Worm (Caenorhabditis elegans) whole organism, L1 larva: ENCODE results near the gene bca-1.

ENCODE experiments used
- C04F5.9 ChIP-seq: sonication (generic microtip); optimal IDR thresholded peaks from 2 replicates; lab custom pipeline; 2016; ENCODE audit warnings: missing genetic modification characterization, missing compliant biosample characterization
- C16A3.4 ChIP-seq: fragments of 150-350 bp; optimal IDR thresholded peaks from 2 replicates; lab custom pipeline; 2014; ENCODE audit warnings: missing biosample characterization, missing genetic modification characterization
- Y116A8C.19 ChIP-seq: sonication (generic microtip); optimal IDR thresholded peaks from 2 replicates; lab custom pipeline; 2016; ENCODE audit warnings: missing compliant biosample characterization, missing genetic modification characterization, borderline replicate concordance
- aha-1 ChIP-seq: fragments of 150-350 bp; optimal IDR thresholded peaks from 2 replicates; lab custom pipeline; 2014; ENCODE audit warnings: missing biosample characterization, missing genetic modification characterization
- alr-1 ChIP-seq: fragments of 200-800 bp; sonication (Bioruptor generic); optimal IDR thresholded peaks from 2 replicates; lab custom pipeline; 2018; ENCODE audit warnings: borderline replicate concordance, mild to moderate bottlenecking, missing genetic modification characterization, missing compliant biosample characterization
- ama-1 ChIP-seq: fragments of 150-350 bp; optimal IDR thresholded peaks from 2 replicates; lab custom pipeline; 2014
- blmp-1 ChIP-seq: fragments of 150-350 bp; optimal IDR thresholded peaks from 2 replicates; lab custom pipeline; 2014; ENCODE audit warnings: missing biosample characterization, missing genetic modification characterization
- ceh-63 ChIP-seq: fragments of 200-800 bp; sonication (Bioruptor generic); optimal IDR thresholded peaks from 2 replicates; lab custom pipeline; 2018; ENCODE audit warnings: mild to moderate bottlenecking, missing genetic modification characterization, missing compliant biosample characterization
- ceh-8 ChIP-seq: fragments of 200-800 bp; sonication (Bioruptor generic); optimal IDR thresholded peaks from 2 replicates; lab custom pipeline; 2018; ENCODE audit warnings: mild to moderate bottlenecking, missing genetic modification characterization, moderate library complexity, missing compliant biosample characterization
- ceh-88 ChIP-seq: fragments of 200-800 bp; sonication (Bioruptor generic); IDR thresholded peaks from 2 replicates; pipeline ENCODE4 v1.3.6; 2022; ENCODE audit warnings: missing genetic modification characterization, missing compliant biosample characterization
- ces-1 ChIP-seq: fragments of 150-350 bp; optimal IDR thresholded peaks from 2 replicates; lab custom pipeline; 2014; ENCODE audit warnings: missing biosample characterization, missing genetic modification reagents, missing genetic modification characterization
- dpl-1 ChIP-seq, 3 experiments: fragments of 150-350 bp in 2 of 3; sonication (generic microtip) in 1 of 3; optimal IDR thresholded peaks; 2 replicates each; lab custom pipeline; 2014 to 2017; ENCODE audit warnings: missing biosample characterization in 3 of 3, missing genetic modification characterization in 3 of 3, missing genetic modification reagents in 3 of 3
- dsc-1 ChIP-seq: sonication (generic microtip); optimal IDR thresholded peaks from 2 replicates; lab custom pipeline; 2016; ENCODE audit warnings: mild to moderate bottlenecking, missing genetic modification characterization, missing compliant biosample characterization
- efl-1 ChIP-seq, 4 experiments: fragments of 150-350 bp; optimal IDR thresholded peaks in 3 of 4; peaks in 1 of 4; 1 replicate in 1 of 4; 2 replicates in 3 of 4; lab custom pipeline; 2014; ENCODE audit warnings: missing biosample characterization in 2 of 4, missing genetic modification characterization in 2 of 4, missing genetic modification reagents in 2 of 4
- efl-3 ChIP-seq: fragments of 200-800 bp; sonication (Bioruptor generic); optimal IDR thresholded peaks from 2 replicates; lab custom pipeline; 2018; ENCODE audit warnings: mild to moderate bottlenecking, missing genetic modification characterization, missing compliant biosample characterization
- egl-13 ChIP-seq: sonication (generic microtip); optimal IDR thresholded peaks from 2 replicates; lab custom pipeline; 2016; ENCODE audit warnings: missing genotype, missing genetic modification reagents, missing genetic modification characterization, missing compliant biosample characterization
- elt-2 ChIP-seq: sonication (generic microtip); optimal IDR thresholded peaks from 2 replicates; lab custom pipeline; 2016; ENCODE audit warnings: missing genetic modification characterization, mild to moderate bottlenecking, inconsistent platforms, missing compliant biosample characterization, missing genetic modification reagents
- fkh-10 ChIP-seq: sonication (generic microtip); optimal IDR thresholded peaks from 2 replicates; lab custom pipeline; 2017; ENCODE audit warnings: missing biosample characterization, missing genetic modification reagents, missing genetic modification characterization
- fkh-8 ChIP-seq: sonication (generic microtip); optimal IDR thresholded peaks from 2 replicates; lab custom pipeline; 2016; ENCODE audit warnings: mild to moderate bottlenecking, missing genetic modification characterization, missing compliant biosample characterization
- fos-1 ChIP-seq: fragments of 150-350 bp; optimal IDR thresholded peaks from 2 replicates; lab custom pipeline; 2014; ENCODE audit warnings: missing biosample characterization, missing genetic modification characterization
- hlh-17 ChIP-seq: fragments of 200-800 bp; sonication (Bioruptor generic); optimal IDR thresholded peaks from 2 replicates; lab custom pipeline; 2018; ENCODE audit warnings: missing genetic modification characterization, mild to moderate bottlenecking, missing compliant biosample characterization, moderate library complexity, borderline replicate concordance
- hlh-4 ChIP-seq: sonication (generic microtip); optimal IDR thresholded peaks from 2 replicates; lab custom pipeline; 2016; ENCODE audit warnings: mild to moderate bottlenecking, missing genetic modification characterization, missing compliant biosample characterization
- hpl-2 ChIP-seq: fragments of 150-350 bp; optimal IDR thresholded peaks from 2 replicates; lab custom pipeline; 2014; ENCODE audit warnings: missing biosample characterization, missing genetic modification reagents, missing genetic modification characterization
- irx-1 ChIP-seq: sonication (generic microtip); optimal IDR thresholded peaks from 2 replicates; lab custom pipeline; 2016; ENCODE audit warnings: missing genetic modification characterization, missing compliant biosample characterization
- jun-1 ChIP-seq: fragments of 150-350 bp; optimal IDR thresholded peaks from 2 replicates; lab custom pipeline; 2014; ENCODE audit warnings: missing biosample characterization, missing genetic modification reagents, missing genetic modification characterization
- lin-13 ChIP-seq: fragments of 150-350 bp; optimal IDR thresholded peaks from 2 replicates; lab custom pipeline; 2014; ENCODE audit warnings: missing biosample characterization, missing genetic modification reagents, missing genetic modification characterization
- lin-14 ChIP-seq: fragments of 200-800 bp; sonication (Bioruptor generic); optimal IDR thresholded peaks from 2 replicates; lab custom pipeline; 2018; ENCODE audit warnings: mild to moderate bottlenecking, missing genetic modification characterization, moderate library complexity, missing compliant biosample characterization
- lin-15B ChIP-seq: fragments of 150-350 bp; sonication (generic microtip); optimal IDR thresholded peaks from 3 replicates; lab custom pipeline; 2014; ENCODE audit warnings: missing biosample characterization, missing genetic modification characterization
- lsy-2 ChIP-seq, 2 experiments: fragments of 150-350 bp; optimal IDR thresholded peaks; 2 replicates each; lab custom pipeline; 2014; ENCODE audit warnings: missing biosample characterization in 2 of 2, missing genetic modification characterization in 2 of 2
- mdl-1 ChIP-seq, 2 experiments: fragments of 150-350 bp; optimal IDR thresholded peaks; 2 replicates each; lab custom pipeline; 2014 to 2017; ENCODE audit warnings: missing biosample characterization in 2 of 2, missing genetic modification characterization in 2 of 2, inconsistent platforms in 1 of 2
- mef-2 ChIP-seq: fragments of 150-350 bp; optimal IDR thresholded peaks from 2 replicates; lab custom pipeline; 2014; ENCODE audit warnings: missing biosample characterization, missing genetic modification characterization
- mep-1 ChIP-seq: fragments of 150-350 bp; optimal IDR thresholded peaks from 2 replicates; lab custom pipeline; 2014; ENCODE audit warnings: missing biosample characterization, missing genetic modification characterization
- nhr-19 ChIP-seq: fragments of 200-800 bp; sonication (Bioruptor generic); conservative IDR thresholded peaks from 2 replicates; pipeline ENCODE4 v1.3.6; 2022; ENCODE audit warnings: missing genetic modification characterization, missing compliant biosample characterization
- nhr-237 ChIP-seq: fragments of 150-350 bp; optimal IDR thresholded peaks from 2 replicates; lab custom pipeline; 2014; ENCODE audit warnings: missing biosample characterization, missing genetic modification characterization
- nhr-47 ChIP-seq: sonication (generic microtip); optimal IDR thresholded peaks from 2 replicates; lab custom pipeline; 2016; ENCODE audit warnings: mild to moderate bottlenecking, missing genetic modification characterization, moderate library complexity, missing compliant biosample characterization
- nhr-77 ChIP-seq: fragments of 150-350 bp; optimal IDR thresholded peaks from 2 replicates; lab custom pipeline; 2014; ENCODE audit warnings: missing biosample characterization, missing genetic modification characterization
- nhr-85 ChIP-seq: sonication (generic microtip); peaks from one replicate; lab custom pipeline; 2016; ENCODE audit warnings: missing genetic modification characterization, inconsistent platforms, missing compliant biosample characterization
- nhr-90 ChIP-seq: sonication (generic microtip); optimal IDR thresholded peaks from 2 replicates; lab custom pipeline; 2016; ENCODE audit warnings: mild to moderate bottlenecking, missing genetic modification characterization, missing compliant biosample characterization; ENCODE audit not compliant: poor library complexity
- pqm-1 ChIP-seq: sonication (generic microtip); optimal IDR thresholded peaks from 3 replicates; lab custom pipeline; 2017; ENCODE audit warnings: missing biosample characterization, missing genetic modification characterization
- rnt-1 ChIP-seq: sonication (generic microtip); optimal IDR thresholded peaks from 2 replicates; lab custom pipeline; 2016; ENCODE audit warnings: mild to moderate bottlenecking, missing genetic modification characterization, moderate library complexity, missing compliant biosample characterization
- skn-1 ChIP-seq: fragments of 150-350 bp; optimal IDR thresholded peaks from 2 replicates; lab custom pipeline; 2014; ENCODE audit warnings: missing biosample characterization, missing genetic modification characterization
- snu-23 ChIP-seq: sonication (generic microtip); optimal IDR thresholded peaks from 2 replicates; lab custom pipeline; 2016; ENCODE audit warnings: missing genetic modification characterization, missing compliant biosample characterization
- sox-4 ChIP-seq: sonication (generic microtip); optimal IDR thresholded peaks from 2 replicates; lab custom pipeline; 2016; ENCODE audit warnings: missing genetic modification characterization, missing compliant biosample characterization
- sup-37 ChIP-seq: fragments of 200-800 bp; sonication (Bioruptor generic); optimal IDR thresholded peaks from 2 replicates; lab custom pipeline; 2018; ENCODE audit warnings: mild to moderate bottlenecking, missing genetic modification characterization, missing compliant biosample characterization
- tlp-1 ChIP-seq: fragments of 150-350 bp; optimal IDR thresholded peaks from 2 replicates; lab custom pipeline; 2014; ENCODE audit warnings: missing biosample characterization, missing genetic modification characterization
- unc-98 ChIP-seq: fragments of 200-800 bp; sonication (Bioruptor generic); IDR thresholded peaks from 2 replicates; pipeline ENCODE4 v1.3.6; 2022; ENCODE audit warnings: missing genetic modification characterization, missing compliant biosample characterization
- zag-1 ChIP-seq: fragments of 150-350 bp; optimal IDR thresholded peaks from 2 replicates; lab custom pipeline; 2014; ENCODE audit warnings: missing biosample characterization, missing genetic modification characterization

Gene bca-1

DNA sequence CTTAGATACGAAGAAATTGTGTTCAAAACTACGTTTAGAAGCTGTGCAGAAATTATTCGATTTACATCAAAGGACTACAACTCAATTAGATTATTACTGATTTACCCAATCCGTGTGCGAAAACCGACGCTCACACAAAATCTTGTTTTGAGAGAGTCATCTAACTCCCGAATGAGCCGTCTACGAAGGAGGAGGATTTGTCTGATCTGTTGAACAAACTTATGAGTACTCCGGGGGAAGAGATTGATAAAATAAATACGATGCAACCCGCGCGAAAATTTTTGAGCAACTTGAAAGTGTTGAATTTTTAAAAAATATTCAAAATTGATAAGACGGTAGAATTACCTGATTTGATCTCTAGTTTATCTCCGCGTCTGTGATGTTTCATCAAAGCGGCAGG, 46.8 kb upstream of the bca-1 start:
- TF ChIP-seq nhr-47 (tag; lab: Kevin White, UChicago) = peak; percentile 3
- TF ChIP-seq alr-1 (tag; lab: Kevin White, UChicago) = no peak
- no peak for TF ChIP-seq sox-4 (tag; lab: Kevin White, UChicago)
- no peak for TF ChIP-seq irx-1 (tag; lab: Kevin White, UChicago)
- no peak for TF ChIP-seq sup-37 (GFP tag; lab: Kevin White, UChicago)
- no peak for TF ChIP-seq hlh-17 (GFP tag; lab: Kevin White, UChicago)
- TF ChIP-seq dsc-1 (tag; lab: Kevin White, UChicago) = peak; percentile 26
- TF ChIP-seq skn-1 (tag; lab: Kevin White, UChicago) = no peak
- no peak for TF ChIP-seq hpl-2 (GFP tag; lab: Kevin White, UChicago)
- TF ChIP-seq C16A3.4 (tag; lab: Kevin White, UChicago) = no peak
- no peak for TF ChIP-seq unc-98 (GFP tag; lab: Robert Waterston, UW)
- no peak for TF ChIP-seq C04F5.9
- no peak for TF ChIP-seq efl-3 (GFP tag; lab: Kevin White, UChicago)
- no peak for TF ChIP-seq ama-1 (lab: Kevin White, UChicago)
- no peak for TF ChIP-seq fos-1 (tag; lab: Kevin White, UChicago)
- TF ChIP-seq ceh-88 (GFP tag; lab: Robert Waterston, UW) = no peak
- peak; percentile 3 for TF ChIP-seq rnt-1 (tag; lab: Kevin White, UChicago)
- TF ChIP-seq nhr-85 = peak; percentile 20
- no peak for TF ChIP-seq mep-1 (tag; lab: Kevin White, UChicago)
- TF ChIP-seq fkh-10 (GFP tag; lab: Kevin White, UChicago) = no peak

ce11 chrX:6250866-6251265, 46.3 kb upstream of the bca-1 start:
- TF ChIP-seq ces-1 (GFP tag; lab: Kevin White, UChicago) (peak; percentile 72), lin-14 (GFP tag; lab: Kevin White, UChicago) (peak; percentile 88), sup-37 (GFP tag; lab: Kevin White, UChicago) (no peak), zag-1 (tag; lab: Kevin White, UChicago) (no peak), fkh-10 (GFP tag; lab: Kevin White, UChicago) (peak; percentile 91), pqm-1 (tag; lab: Kevin White, UChicago) (no peak), efl-1 (optimal IDR thresholded peaks at IDR 0.05; lab: Kevin White, UChicago) (no peak), efl-1 (GFP tag; optimal IDR thresholded peaks at IDR 0.05 in 1 of 2; lab: Kevin White, UChicago) (peak in 1 of 2 experiments; percentile 92), ceh-63 (GFP tag; lab: Kevin White, UChicago) (no peak), tlp-1 (no peak), aha-1 (no peak), hlh-4 (tag; lab: Kevin White, UChicago) (no peak), jun-1 (no peak), nhr-19 (GFP tag; lab: Robert Waterston, UW) (no peak), elt-2 (tag; lab: Kevin White, UChicago) (no peak)

ce11 chrX:6250272-6250752, 45.8 kb upstream of the bca-1 start:
- TF ChIP-seq ceh-8 (GFP tag; lab: Kevin White, UChicago) (no peak), lsy-2 (tag; optimal IDR thresholded peaks at IDR 0.05; lab: Kevin White, UChicago) (peak; percentile 11 to 47), efl-1 (optimal IDR thresholded peaks at IDR 0.05; lab: Kevin White, UChicago) (peak; percentile 9 to 18), efl-1 (GFP tag; optimal IDR thresholded peaks at IDR 0.05 in 1 of 2; lab: Kevin White, UChicago) (peak; percentile 5 to 93), mef-2 (tag; lab: Kevin White, UChicago) (no peak), nhr-85 (peak; percentile 97), fkh-8 (tag; lab: Kevin White, UChicago) (no peak), sox-4 (tag; lab: Kevin White, UChicago) (no peak), nhr-90 (tag; lab: Kevin White, UChicago) (peak; percentile 76), ceh-88 (GFP tag; lab: Robert Waterston, UW) (no peak), egl-13 (tag; lab: Kevin White, UChicago) (no peak), nhr-237 (peak; percentile 15), blmp-1 (tag; lab: Kevin White, UChicago) (peak; percentile 72), lin-13 (GFP tag; lab: Kevin White, UChicago) (no peak), mdl-1 (tag; optimal IDR thresholded peaks at IDR 0.05; lab: Kevin White, UChicago) (peak in 1 of 2 experiments; percentile 60), skn-1 (tag; lab: Kevin White, UChicago) (peak; percentile 33), snu-23 (peak; percentile 77), nhr-77 (tag; lab: Kevin White, UChicago) (peak; percentile 83), mep-1 (tag; lab: Kevin White, UChicago) (peak; percentile 84), Y116A8C.19 (tag; lab: Kevin White, UChicago) (no peak), lin-14 (GFP tag; lab: Kevin White, UChicago) (peak; percentile 92), dsc-1 (tag; lab: Kevin White, UChicago) (peak; percentile 54), aha-1 (no peak), lin-15B (tag; lab: Kevin White, UChicago) (no peak), rnt-1 (tag; lab: Kevin White, UChicago) (peak; percentile 82), ces-1 (GFP tag; lab: Kevin White, UChicago) (no peak), dpl-1 (GFP tag; optimal IDR thresholded peaks at IDR 0.05; lab: Kevin White, UChicago) (peak in 1 of 3 experiments; percentile 60)
